Fruit fly (Drosophila melanogaster) whole organism, embryonic: ENCODE measurements around the gene Prx3.
A peak's percentile ranks its signal among the peaks of the same experiment; 100 is the strongest.

Experiments
- Ada2b ChIP-seq: fragments of 200-800 bp; sonication (Bioruptor generic); IDR thresholded peaks from 2 replicates; pipeline ENCODE4 v1.3.6; 2022; ENCODE audit warnings: missing biosample characterization, missing genetic modification characterization
- Atf-2 ChIP-seq: fragments of 200-800 bp; sonication (Bioruptor generic); optimal IDR thresholded peaks from 2 replicates; lab custom pipeline; 2016; ENCODE audit warnings: missing biosample characterization, missing genetic modification characterization
- Awh ChIP-seq: fragments of 200-800 bp; sonication (Bioruptor generic); IDR thresholded peaks from 2 replicates; pipeline ENCODE4, ENCODE4 v1.3.6; 2022; ENCODE audit warnings: missing biosample characterization, missing genetic modification characterization
- CG10147 ChIP-seq: fragments of 200-800 bp; sonication (Bioruptor generic); optimal IDR thresholded peaks from 2 replicates; lab custom pipeline; 2019; ENCODE audit warnings: missing biosample characterization, mild to moderate bottlenecking, missing genetic modification characterization, moderate library complexity
- CG10209 ChIP-seq: fragments of 200-800 bp; sonication (Bioruptor generic); optimal IDR thresholded peaks from 3 replicates; lab custom pipeline; 2017; ENCODE audit warnings: missing biosample characterization, mild to moderate bottlenecking, missing genetic modification characterization, missing genetic modification reagents
- CG1024 ChIP-seq: fragments of 200-800 bp; sonication (Bioruptor generic); IDR thresholded peaks from 2 replicates; pipeline ENCODE4 v1.3.6; 2022; ENCODE audit warnings: missing biosample characterization, missing genetic modification characterization
- CG10543 ChIP-seq: fragments of 200-800 bp; sonication (Bioruptor generic); optimal IDR thresholded peaks from 3 replicates; lab custom pipeline; 2017; ENCODE audit warnings: missing biosample characterization, mild to moderate bottlenecking, missing genetic modification characterization, moderate library complexity
- CG11456 ChIP-seq: fragments of 200-800 bp; sonication (Bioruptor generic); IDR thresholded peaks from 3 replicates; pipeline ENCODE4 v1.3.6; 2022; ENCODE audit warnings: missing biosample characterization, missing genetic modification characterization
- CG11560 ChIP-seq: fragments of 200-800 bp; sonication (Bioruptor generic); IDR thresholded peaks from 3 replicates; pipeline ENCODE4 v1.3.6; 2022; ENCODE audit warnings: missing biosample characterization, missing genetic modification characterization
- CG15269 ChIP-seq: fragments of 200-800 bp; sonication (Bioruptor generic); optimal IDR thresholded peaks from 2 replicates; lab custom pipeline; 2018; ENCODE audit warnings: missing biosample characterization, mild to moderate bottlenecking, missing genetic modification characterization, moderate library complexity
- CG15601 ChIP-seq: fragments of 200-800 bp; sonication (Bioruptor generic); optimal IDR thresholded peaks from 3 replicates; lab custom pipeline; 2019; ENCODE audit warnings: missing biosample characterization, mild to moderate bottlenecking, missing genetic modification characterization, moderate library complexity
- CG18262 ChIP-seq: fragments of 200-800 bp; optimal IDR thresholded peaks from 3 replicates; lab custom pipeline; 2019; ENCODE audit warnings: missing biosample characterization, mild to moderate bottlenecking, missing genetic modification characterization, moderate library complexity
- CG18476 ChIP-seq: fragments of 200-800 bp; sonication (Bioruptor generic); optimal IDR thresholded peaks from 2 replicates; lab custom pipeline; 2016; ENCODE audit warnings: missing biosample characterization, mild to moderate bottlenecking, missing genetic modification characterization
- CG2202 ChIP-seq: fragments of 200-800 bp; sonication (Bioruptor generic); optimal IDR thresholded peaks from 2 replicates; lab custom pipeline; 2018; ENCODE audit warnings: missing biosample characterization, mild to moderate bottlenecking, missing genetic modification characterization
- CG2875 ChIP-seq: fragments of 200-800 bp; sonication (Bioruptor generic); optimal IDR thresholded peaks from 2 replicates; lab custom pipeline; 2017; ENCODE audit warnings: missing biosample characterization, mild to moderate bottlenecking, missing genetic modification characterization, missing genetic modification reagents
- CG3407 ChIP-seq: fragments of 200-800 bp; sonication (Bioruptor generic); optimal IDR thresholded peaks from 2 replicates; lab custom pipeline; 2018; ENCODE audit warnings: missing biosample characterization, mild to moderate bottlenecking, missing genetic modification characterization
- CG4360 ChIP-seq: fragments of 200-800 bp; sonication (Bioruptor generic); IDR thresholded peaks from 2 replicates; pipeline ENCODE4 v1.3.6; 2022; ENCODE audit warnings: missing biosample characterization, missing genetic modification characterization
- CG9727 ChIP-seq: fragments of 200-800 bp; sonication (Bioruptor generic); optimal IDR thresholded peaks from 3 replicates; lab custom pipeline; 2017; ENCODE audit warnings: missing biosample characterization, mild to moderate bottlenecking, missing genetic modification characterization
- HLH3B ChIP-seq: fragments of 200-800 bp; sonication (Bioruptor generic); IDR thresholded peaks from 2 replicates; pipeline ENCODE4 v1.3.6; 2022; ENCODE audit warnings: missing biosample characterization, missing genetic modification characterization
- HLHmδ ChIP-seq: fragments of 200-800 bp; sonication (Bioruptor generic); optimal IDR thresholded peaks from 2 replicates; lab custom pipeline; 2018; ENCODE audit warnings: missing biosample characterization, mild to moderate bottlenecking, missing genetic modification characterization, moderate library complexity
- Hr51 ChIP-seq, 2 experiments: fragments of 200-800 bp; sonication (Bioruptor generic); optimal IDR thresholded peaks; 2 replicates in 1 of 2; 3 replicates in 1 of 2; lab custom pipeline; 2016 to 2018; ENCODE audit warnings: missing biosample characterization in 2 of 2, missing genetic modification characterization in 2 of 2, mild to moderate bottlenecking in 1 of 2, moderate library complexity in 1 of 2
- Hsf ChIP-seq: fragments of 200-800 bp; sonication (Bioruptor generic); optimal IDR thresholded peaks from 3 replicates; lab custom pipeline; 2016; ENCODE audit warnings: missing biosample characterization, missing genetic modification characterization
- ac ChIP-seq: fragments of 200-800 bp; sonication (Bioruptor generic); optimal IDR thresholded peaks from 3 replicates; lab custom pipeline; 2017; ENCODE audit warnings: missing biosample characterization, mild to moderate bottlenecking, missing genetic modification characterization
- ara ChIP-seq: fragments of 200-800 bp; sonication (Bioruptor generic); IDR thresholded peaks from 2 replicates; pipeline ENCODE4 v1.3.6; 2022; ENCODE audit warnings: missing biosample characterization, missing genetic modification characterization
- ci ChIP-seq: fragments of 200-800 bp; sonication (Bioruptor generic); IDR thresholded peaks from 3 replicates; pipeline ENCODE4 v1.3.6; 2022; ENCODE audit warnings: missing biosample characterization, missing genetic modification characterization
- corto ChIP-seq: fragments of 200-800 bp; sonication (Bioruptor generic); optimal IDR thresholded peaks from 2 replicates; lab custom pipeline; 2016; ENCODE audit warnings: missing biosample characterization, mild to moderate bottlenecking, missing genetic modification characterization, moderate library complexity
- dmrt99B ChIP-seq: fragments of 200-800 bp; sonication (Bioruptor generic); optimal IDR thresholded peaks from 2 replicates; lab custom pipeline; 2018; ENCODE audit warnings: missing biosample characterization, mild to moderate bottlenecking, missing genetic modification characterization, moderate library complexity
- fd96Cb ChIP-seq: fragments of 200-800 bp; sonication (Bioruptor generic); optimal IDR thresholded peaks from 2 replicates; lab custom pipeline; 2018; ENCODE audit warnings: missing biosample characterization, mild to moderate bottlenecking, missing genetic modification characterization, moderate library complexity
- hth ChIP-seq: fragments of >200 bp; optimal IDR thresholded peaks from 2 replicates; lab custom pipeline; 2017; ENCODE audit warnings: inconsistent platforms
- lilli ChIP-seq: fragments of 200-800 bp; sonication (Bioruptor generic); optimal IDR thresholded peaks from 3 replicates; lab custom pipeline; 2016; ENCODE audit warnings: missing biosample characterization, missing genetic modification characterization
- lola ChIP-seq, 3 experiments: fragments of >200 bp in 2 of 3; fragments of 200-800 bp in 1 of 3; sonication (Bioruptor generic) in 1 of 3; optimal IDR thresholded peaks; 2 replicates each; lab custom pipeline; 2017 to 2019; ENCODE audit warnings: missing biosample characterization in 3 of 3, missing genetic modification characterization in 3 of 3, mild to moderate bottlenecking in 1 of 3, moderate library complexity in 1 of 3
- lov ChIP-seq, 2 experiments: fragments of 200-800 bp in 1 of 2; fragments of >200 bp in 1 of 2; sonication (Bioruptor generic) in 1 of 2; IDR thresholded peaks in 1 of 2; optimal IDR thresholded peaks in 1 of 2; 2 replicates in 1 of 2; 3 replicates in 1 of 2; pipeline versions ENCODE4 v1.3.6 to Lab custom; 2017 to 2022; ENCODE audit warnings: missing biosample characterization in 1 of 2, missing genetic modification characterization in 1 of 2
- nerfin-1 ChIP-seq: fragments of 200-800 bp; sonication (Bioruptor generic); optimal IDR thresholded peaks from 3 replicates; lab custom pipeline; 2019; ENCODE audit warnings: missing biosample characterization, mild to moderate bottlenecking, missing genetic modification characterization, moderate library complexity
- nmo ChIP-seq: fragments of 200-800 bp; sonication (Bioruptor generic); optimal IDR thresholded peaks from 2 replicates; lab custom pipeline; 2018; ENCODE audit warnings: missing biosample characterization, mild to moderate bottlenecking, missing genetic modification characterization, moderate library complexity
- oc ChIP-seq: fragments of 200-800 bp; sonication (Bioruptor generic); optimal IDR thresholded peaks from 2 replicates; lab custom pipeline; 2018; ENCODE audit warnings: missing biosample characterization, mild to moderate bottlenecking, missing genetic modification characterization, moderate library complexity
- phol ChIP-seq: fragments of 200-800 bp; sonication (Bioruptor generic); optimal IDR thresholded peaks from 3 replicates; lab custom pipeline; 2018; ENCODE audit warnings: missing biosample characterization, mild to moderate bottlenecking, missing genetic modification characterization, moderate library complexity
- ranshi ChIP-seq: fragments of 200-800 bp; sonication (Bioruptor generic); IDR thresholded peaks from 2 replicates; pipeline ENCODE4 v1.3.6; 2022; ENCODE audit warnings: missing biosample characterization, missing genetic modification characterization
- salm ChIP-seq: fragments of 200-800 bp; sonication (Bioruptor generic); optimal IDR thresholded peaks from 2 replicates; lab custom pipeline; 2018; ENCODE audit warnings: missing biosample characterization, mild to moderate bottlenecking, missing genetic modification characterization
- sc ChIP-seq, 3 experiments: fragments of >200 bp in 2 of 3; fragments of 200-800 bp in 1 of 3; sonication (Bioruptor generic) in 1 of 3; optimal IDR thresholded peaks; 2 replicates in 2 of 3; 3 replicates in 1 of 3; lab custom pipeline; 2017; ENCODE audit warnings: mild to moderate bottlenecking in 1 of 3, missing biosample characterization in 1 of 3, missing genetic modification characterization in 1 of 3, missing genetic modification reagents in 1 of 3
- toy ChIP-seq: fragments of 200-800 bp; sonication (Bioruptor generic); IDR thresholded peaks from 2 replicates; pipeline ENCODE4 v1.3.6; 2022; ENCODE audit warnings: missing biosample characterization, missing genetic modification characterization
- vvl ChIP-seq: fragments of 200-800 bp; sonication (Bioruptor generic); IDR thresholded peaks from 2 replicates; pipeline ENCODE4 v1.3.6; 2022; ENCODE audit warnings: missing biosample characterization, missing genetic modification characterization

Prx3 gene

dm6 chr3R:17583658-17584460 lies 37.5 kb upstream of the Prx3 start (continued):
- peak; percentile 24 for TF ChIP-seq CG3407
- TF ChIP-seq CG11456 (GFP tag; lab: Robert Waterston, UW) = no peak
- TF ChIP-seq CG10543 (GFP tag; lab: Kevin White, UChicago) = no peak
- peak in 1 of 2 experiments; percentile 56 for TF ChIP-seq Hr51 (GFP tag; optimal IDR thresholded peaks at IDR 0.05; lab: Kevin White, UChicago)
- TF ChIP-seq CG4360 = no peak
- TF ChIP-seq hth (lab: Kevin White, UChicago) = no peak
- peak; percentile 63 for TF ChIP-seq CG2202 (tag; lab: Kevin White, UChicago)
- TF ChIP-seq Hsf (GFP tag; lab: Kevin White, UChicago) = peak; percentile 35
- peak; percentile 49; the same call in 1 of the 2 replicates for TF ChIP-seq CG1024 (GFP tag; lab: Robert Waterston, UW)
- peak; percentile 10 for TF ChIP-seq salm
- peak; percentile 78 for TF ChIP-seq oc (tag; lab: Kevin White, UChicago)
- no peak for TF ChIP-seq toy (GFP tag; lab: Robert Waterston, UW)
- no peak for TF ChIP-seq corto (GFP tag; lab: Kevin White, UChicago)
- no peak for TF ChIP-seq CG11560 (tag; lab: Robert Waterston, UW)
- TF ChIP-seq CG10209 (GFP tag; lab: Kevin White, UChicago) = peak; percentile 37
- peak; percentile 72 for TF ChIP-seq CG18262
- peak; percentile 31; the same call in 1 of the 2 replicates for TF ChIP-seq Ada2b
- peak; percentile 68 for TF ChIP-seq fd96Cb (tag; lab: Kevin White, UChicago)
- 0 out of 2 replicates have a peak, but pooled peaks have one; percentile 10 for TF ChIP-seq HLH3B (GFP tag; lab: Robert Waterston, UW)
- TF ChIP-seq sc (optimal IDR thresholded peaks at IDR 0.05; lab: Kevin White, UChicago) = no peak
- TF ChIP-seq sc (GFP tag; optimal IDR thresholded peaks at IDR 0.05; lab: Kevin White, UChicago) = peak; percentile 43
- TF ChIP-seq dmrt99B (tag; lab: Kevin White, UChicago) = peak; percentile 71
- TF ChIP-seq lola (GFP tag; optimal IDR thresholded peaks at IDR 0.05; lab: Kevin White, UChicago) = peak in 1 of 3 experiments; percentile 79
- TF ChIP-seq CG15269 (tag; lab: Kevin White, UChicago) = peak; percentile 32
- peak; percentile 58 for TF ChIP-seq CG9727 (GFP tag; lab: Kevin White, UChicago)
- no peak for TF ChIP-seq ac (GFP tag; lab: Kevin White, UChicago)
- peak; percentile 20 for TF ChIP-seq CG2875 (GFP tag; lab: Kevin White, UChicago)
- TF ChIP-seq ara (GFP tag; lab: Robert Waterston, UW) = peak; percentile 69
- TF ChIP-seq HLHmδ (GFP tag; lab: Kevin White, UChicago) = no peak
- TF ChIP-seq ranshi (GFP tag; lab: Robert Waterston, UW) = peak; percentile 34; the same call in 1 of the 2 replicates
- peak; percentile 11 for TF ChIP-seq CG18476 (GFP tag; lab: Kevin White, UChicago)
- no peak for TF ChIP-seq Awh (GFP tag; lab: Robert Waterston, UW)
- TF ChIP-seq vvl (GFP tag; lab: Robert Waterston, UW) = peak; percentile 32; the same call in 1 of the 2 replicates
- TF ChIP-seq phol (tag; lab: Kevin White, UChicago) = peak; percentile 72
- peak; percentile 58 for TF ChIP-seq CG15601 (tag; lab: Kevin White, UChicago)
- TF ChIP-seq ci (GFP tag; lab: Robert Waterston, UW) = peak; percentile 71; the same call in 2 of the 3 replicates
- no peak for TF ChIP-seq CG10147 (GFP tag; lab: Kevin White, UChicago)
- TF ChIP-seq Atf-2 = peak; percentile 25
- TF ChIP-seq nmo (GFP tag; lab: Kevin White, UChicago) = peak; percentile 66
- peak; percentile 50 for TF ChIP-seq nerfin-1 (tag; lab: Kevin White, UChicago)
- no peak for TF ChIP-seq lov (optimal IDR thresholded peaks at IDR 0.05; lab: Kevin White, UChicago)
- TF ChIP-seq lov (GFP tag; IDR thresholded peaks at IDR 0.05; lab: Robert Waterston, UW) = 0 out of 3 replicates have a peak, but pooled peaks have one; percentile 6
- no peak for TF ChIP-seq lilli (GFP tag; lab: Kevin White, UChicago)
- TF ChIP-seq, all 482 proteins: peak for 153
